Worm (Caenorhabditis elegans) whole organism, L4 larva: ENCODE data around the gene cpr-2.

Experiments used
- egl-27 ChIP-seq: sonication (generic microtip); optimal IDR thresholded peaks from 3 replicates; lab custom pipeline; 2017; ENCODE audit warnings: missing biosample characterization, missing genetic modification reagents, missing genetic modification characterization
- jun-1 ChIP-seq: fragments of 150-350 bp; optimal IDR thresholded peaks from 2 replicates; lab custom pipeline; 2014; ENCODE audit warnings: missing biosample characterization, missing genetic modification reagents, missing genetic modification characterization
- lin-29 ChIP-seq: fragments of 200-800 bp; sonication (Bioruptor generic); IDR thresholded peaks from 2 replicates; pipeline ENCODE4 v1.3.6; 2022; ENCODE audit warnings: missing genetic modification reagents, missing genetic modification characterization, missing compliant biosample characterization
- lsy-2 ChIP-seq, 2 experiments: fragments of 150-350 bp in 1 of 2; sonication (generic microtip) in 1 of 2; optimal IDR thresholded peaks; 2 replicates each; lab custom pipeline; 2014 to 2017; ENCODE audit warnings: missing biosample characterization in 2 of 2, missing genetic modification characterization in 2 of 2
- nhr-11 ChIP-seq: fragments of 150-350 bp; optimal IDR thresholded peaks from 2 replicates; lab custom pipeline; 2014; ENCODE audit warnings: missing biosample characterization, missing genetic modification characterization
- nhr-28 ChIP-seq: fragments of 150-350 bp; optimal IDR thresholded peaks from 2 replicates; lab custom pipeline; 2014; ENCODE audit warnings: missing biosample characterization, missing genetic modification characterization
- pqm-1 ChIP-seq: sonication (generic microtip); optimal IDR thresholded peaks from 2 replicates; lab custom pipeline; 2017; ENCODE audit warnings: missing biosample characterization, missing genetic modification characterization
- snpc-4 ChIP-seq: fragments of 150-350 bp; optimal IDR thresholded peaks from 2 replicates; lab custom pipeline; 2014; ENCODE audit warnings: missing biosample characterization, missing genetic modification characterization
- ztf-11 ChIP-seq: fragments of 150-350 bp; optimal IDR thresholded peaks from 2 replicates; lab custom pipeline; 2014; ENCODE audit warnings: missing biosample characterization, missing genetic modification characterization

- TF ChIP-seq pqm-1 (tag; lab: Kevin White, UChicago): no peak
- TF ChIP-seq nhr-11 (tag; lab: Kevin White, UChicago): no peak
- no peak for TF ChIP-seq jun-1 (tag; lab: Kevin White, UChicago)
- TF ChIP-seq ztf-11 (tag; lab: Kevin White, UChicago): no peak
- no peak for TF ChIP-seq egl-27 (tag; lab: Kevin White, UChicago)
- TF ChIP-seq lin-29: no peak
- no peak for TF ChIP-seq nhr-28 (tag; lab: Kevin White, UChicago)
- no peak for TF ChIP-seq lsy-2 (tag; optimal IDR thresholded peaks at IDR 0.05; lab: Kevin White, UChicago)
- TF ChIP-seq snpc-4 (tag; lab: Kevin White, UChicago): no peak
Observed at ce11 chrV:16522242-16522641, 11.7 kb downstream of the cpr-2 start, which contains the start of gene srw-34.
